Worm (Caenorhabditis elegans): ENCODE data around the gene F55C12.2.

F55C12.2 gene

DNA sequence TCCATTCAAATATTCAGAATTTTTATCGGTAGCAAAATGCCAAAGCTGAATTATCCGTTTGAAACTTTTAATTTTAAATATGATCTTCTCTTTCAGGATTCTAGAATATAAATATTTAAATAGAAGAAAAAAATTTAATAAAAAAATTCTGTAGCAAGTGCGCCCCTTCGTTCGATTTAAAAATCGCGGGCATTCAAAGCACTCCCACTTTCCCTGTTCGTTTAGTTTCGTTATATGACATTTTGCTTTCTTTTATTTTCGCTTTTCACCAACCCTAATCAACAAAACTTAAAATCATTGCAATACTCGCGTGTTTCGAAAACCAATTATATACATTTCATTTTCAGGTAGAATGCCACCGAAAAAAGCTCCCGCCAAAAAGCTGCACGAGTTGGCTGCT lies 45.0 kb downstream of the F55C12.2 start, which contains the start of gene vrk-1:
Gene vrk-1, plus strand, starts transcription at position 348 of the 400 bp plus-strand sequence.
- TF ChIP-seq unc-62 (GFP tag; optimal IDR thresholded peaks at IDR 0.05) = no peak
